Worm (Caenorhabditis elegans) whole organism, mixed stage, embryonic: ENCODE results near the gene Y11D7A.7.
A peak's percentile ranks its signal among the peaks of the same experiment; 100 is the strongest.

Source experiments
- M03D4.4 ChIP-seq: sonication (generic microtip); optimal IDR thresholded peaks from 2 replicates; lab custom pipeline; 2017; ENCODE audit warnings: mild to moderate bottlenecking, missing genetic modification characterization, missing compliant biosample characterization
- bed-3 ChIP-seq: fragments of 200-800 bp; sonication (Bioruptor generic); optimal IDR thresholded peaks from 3 replicates; lab custom pipeline; 2018; ENCODE audit warnings: mild to moderate bottlenecking, missing genetic modification characterization, moderate library complexity, missing compliant biosample characterization
- blmp-1 ChIP-seq: fragments of 150-350 bp; optimal IDR thresholded peaks from 2 replicates; lab custom pipeline; 2014; ENCODE audit warnings: missing biosample characterization, missing genetic modification characterization
- ceh-39 ChIP-seq: fragments of 150-350 bp; optimal IDR thresholded peaks from 2 replicates; lab custom pipeline; 2014; ENCODE audit warnings: missing biosample characterization, missing genetic modification characterization
- ceh-43 ChIP-seq: fragments of 200-800 bp; sonication (Bioruptor generic); optimal IDR thresholded peaks from 2 replicates; lab custom pipeline; 2018; ENCODE audit warnings: mild to moderate bottlenecking, missing genetic modification characterization, moderate library complexity, missing compliant biosample characterization
- ceh-83 ChIP-seq: fragments of 200-800 bp; sonication (Bioruptor generic); optimal IDR thresholded peaks from 2 replicates; lab custom pipeline; 2018; ENCODE audit warnings: mild to moderate bottlenecking, missing genetic modification characterization, missing compliant biosample characterization
- ces-1 ChIP-seq: fragments of 150-350 bp; optimal IDR thresholded peaks from 2 replicates; lab custom pipeline; 2014; ENCODE audit warnings: missing biosample characterization, missing genetic modification reagents, missing genetic modification characterization
- cnd-1 ChIP-seq: fragments of 200-800 bp; sonication (Bioruptor generic); optimal IDR thresholded peaks from 2 replicates; lab custom pipeline; 2018; ENCODE audit warnings: mild to moderate bottlenecking, missing genetic modification characterization, missing compliant biosample characterization
- drap-1 ChIP-seq: fragments of 200-800 bp; sonication (Bioruptor generic); optimal IDR thresholded peaks from 3 replicates; lab custom pipeline; 2018; ENCODE audit warnings: mild to moderate bottlenecking, missing genetic modification characterization, missing compliant biosample characterization
- elt-1 ChIP-seq: sonication (generic microtip); optimal IDR thresholded peaks from 2 replicates; lab custom pipeline; 2017; ENCODE audit warnings: missing genetic modification characterization, mild to moderate bottlenecking, missing compliant biosample characterization, antibody characterized with exemption, moderate library complexity, borderline replicate concordance; ENCODE audit not compliant: insufficient read depth
- elt-3 ChIP-seq: fragments of 150-350 bp; optimal IDR thresholded peaks from 2 replicates; lab custom pipeline; 2014; ENCODE audit warnings: missing biosample characterization, missing genetic modification characterization
- flh-1 ChIP-seq: fragments of 200-800 bp; sonication (Bioruptor generic); optimal IDR thresholded peaks from 2 replicates; lab custom pipeline; 2018; ENCODE audit warnings: mild to moderate bottlenecking, missing genetic modification characterization, moderate library complexity, missing compliant biosample characterization
- ham-2 ChIP-seq: fragments of 200-800 bp; sonication (Bioruptor generic); optimal IDR thresholded peaks from 2 replicates; lab custom pipeline; 2018; ENCODE audit warnings: mild to moderate bottlenecking, missing genetic modification characterization, missing compliant biosample characterization
- hlh-1 ChIP-seq: fragments of 150-350 bp; optimal IDR thresholded peaks from 2 replicates; lab custom pipeline; 2014; ENCODE audit warnings: missing biosample characterization, missing genetic modification reagents, missing genetic modification characterization
- lin-13 ChIP-seq: fragments of 150-350 bp; optimal IDR thresholded peaks from 2 replicates; lab custom pipeline; 2014; ENCODE audit warnings: missing biosample characterization, missing genetic modification characterization
- lin-32 ChIP-seq: fragments of 200-800 bp; sonication (Bioruptor generic); optimal IDR thresholded peaks from 2 replicates; lab custom pipeline; 2018; ENCODE audit warnings: mild to moderate bottlenecking, missing genetic modification characterization, missing compliant biosample characterization
- lsy-2 ChIP-seq: fragments of 150-350 bp; optimal IDR thresholded peaks from 2 replicates; lab custom pipeline; 2014; ENCODE audit warnings: missing biosample characterization, missing genetic modification characterization
- mab-5 ChIP-seq: fragments of 150-350 bp; optimal IDR thresholded peaks from 2 replicates; lab custom pipeline; 2014; ENCODE audit warnings: missing biosample characterization, missing genetic modification characterization
- mep-1 ChIP-seq: fragments of 150-350 bp; optimal IDR thresholded peaks from 2 replicates; lab custom pipeline; 2017; ENCODE audit warnings: missing biosample characterization, missing genetic modification reagents, missing genetic modification characterization, inconsistent platforms
- mls-2 ChIP-seq: sonication (generic microtip); optimal IDR thresholded peaks from 2 replicates; lab custom pipeline; 2016; ENCODE audit warnings: mild to moderate bottlenecking, missing genetic modification characterization, moderate library complexity, missing compliant biosample characterization
- nhr-12 ChIP-seq: fragments of 150-350 bp; optimal IDR thresholded peaks from 2 replicates; lab custom pipeline; 2014; ENCODE audit warnings: missing biosample characterization, missing genetic modification characterization
- nhr-2 ChIP-seq: fragments of 150-350 bp; optimal IDR thresholded peaks from 2 replicates; lab custom pipeline; 2014; ENCODE audit warnings: missing biosample characterization, missing genetic modification characterization
- nhr-237 ChIP-seq: fragments of 150-350 bp; optimal IDR thresholded peaks from 2 replicates; lab custom pipeline; 2014; ENCODE audit warnings: missing biosample characterization, missing genetic modification characterization
- nhr-28 ChIP-seq: fragments of 150-350 bp; optimal IDR thresholded peaks from 2 replicates; lab custom pipeline; 2014; ENCODE audit warnings: missing biosample characterization, missing genetic modification characterization
- nhr-76 ChIP-seq: sonication (generic microtip); optimal IDR thresholded peaks from 2 replicates; lab custom pipeline; 2017; ENCODE audit warnings: missing biosample characterization, missing genetic modification characterization
- pha-4 ChIP-seq: fragments of 150-350 bp; optimal IDR thresholded peaks from 2 replicates; lab custom pipeline; 2018; ENCODE audit warnings: missing biosample characterization, missing genetic modification reagents, missing genetic modification characterization
- sem-2 ChIP-seq: fragments of 200-800 bp; sonication (Bioruptor generic); optimal IDR thresholded peaks from 2 replicates; lab custom pipeline; 2018; ENCODE audit warnings: mild to moderate bottlenecking, missing genetic modification characterization, missing compliant biosample characterization
- snpc-4 ChIP-seq: fragments of 150-350 bp; optimal IDR thresholded peaks from 2 replicates; lab custom pipeline; 2014; ENCODE audit warnings: missing biosample characterization, missing genetic modification characterization
- sptf-1 ChIP-seq: sonication (generic microtip); optimal IDR thresholded peaks from 2 replicates; lab custom pipeline; 2017; ENCODE audit warnings: mild to moderate bottlenecking, missing genetic modification characterization, moderate library complexity, missing compliant biosample characterization
- tbx-8 ChIP-seq: fragments of 200-800 bp; sonication (Bioruptor generic); optimal IDR thresholded peaks from 2 replicates; lab custom pipeline; 2018; ENCODE audit warnings: mild to moderate bottlenecking, missing genetic modification characterization, moderate library complexity, missing compliant biosample characterization
- unc-120 ChIP-seq: sonication (generic microtip); optimal IDR thresholded peaks from 2 replicates; lab custom pipeline; 2017; ENCODE audit warnings: missing genetic modification characterization, missing compliant biosample characterization; ENCODE audit not compliant: poor library complexity, severe bottlenecking
- unc-39 ChIP-seq: fragments of 150-350 bp; optimal IDR thresholded peaks from 2 replicates; lab custom pipeline; 2014; ENCODE audit warnings: missing biosample characterization, missing genetic modification characterization
- unc-62 ChIP-seq: fragments of 150-350 bp; optimal IDR thresholded peaks from 2 replicates; lab custom pipeline; 2014; ENCODE audit warnings: missing biosample characterization, missing genetic modification reagents, missing genetic modification characterization
- zip-8 ChIP-seq: fragments of 150-350 bp; optimal IDR thresholded peaks from 2 replicates; lab custom pipeline; 2014; ENCODE audit warnings: missing biosample characterization, missing genetic modification characterization
- ztf-11 ChIP-seq: fragments of 150-350 bp; optimal IDR thresholded peaks from 2 replicates; lab custom pipeline; 2014; ENCODE audit warnings: missing biosample characterization, missing genetic modification characterization

The Y11D7A.7 gene

ce11 chrIV:9215824-9216223, 33.5 kb upstream of the Y11D7A.7 start:
- TF ChIP-seq M03D4.4 (tag; lab: Kevin White, UChicago) (no peak), flh-1 (GFP tag; lab: Kevin White, UChicago) (no peak), nhr-28 (no peak), elt-3 (no peak), ces-1 (GFP tag; lab: Kevin White, UChicago) (no peak), pha-4 (tag; lab: Kevin White, UChicago) (no peak), hlh-1 (tag; lab: Kevin White, UChicago) (no peak), nhr-2 (tag; lab: Kevin White, UChicago) (no peak), elt-1 (tag; lab: Kevin White, UChicago) (no peak), mep-1 (tag; lab: Kevin White, UChicago) (no peak), unc-62 (GFP tag; lab: Kevin White, UChicago) (no peak), snpc-4 (no peak), nhr-76 (tag; lab: Kevin White, UChicago) (no peak), unc-120 (tag; lab: Kevin White, UChicago) (no peak)
- TF ChIP-seq, all 35 proteins: peak for 0

DNA sequence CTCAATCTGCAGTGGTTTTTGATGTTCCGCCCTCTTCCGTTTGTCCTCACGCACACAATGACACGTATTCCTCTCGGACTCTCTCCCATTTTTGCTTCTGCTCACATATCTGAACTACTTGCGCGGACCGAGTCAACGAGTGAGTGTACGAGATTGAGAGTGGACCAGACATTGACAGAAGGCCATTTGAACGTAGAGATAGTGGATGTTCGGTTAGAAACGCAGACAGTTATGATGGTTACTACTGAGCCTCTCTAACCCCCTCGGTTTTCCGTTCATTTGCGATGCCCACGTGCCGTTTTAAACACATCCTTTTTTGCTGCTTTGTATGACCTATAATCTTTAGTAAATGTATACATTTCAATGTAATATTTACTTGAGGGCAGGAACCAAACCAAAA, 32.9 kb upstream of the Y11D7A.7 start:
- TF ChIP-seq lsy-2 (tag; lab: Kevin White, UChicago) (no peak), elt-1 (tag; lab: Kevin White, UChicago) (no peak), elt-3 (no peak), bed-3 (GFP tag; lab: Kevin White, UChicago) (no peak), mab-5 (tag; lab: Kevin White, UChicago) (no peak), unc-62 (GFP tag; lab: Kevin White, UChicago) (no peak), blmp-1 (no peak), nhr-12 (tag; lab: Kevin White, UChicago) (no peak), cnd-1 (no peak), ces-1 (GFP tag; lab: Kevin White, UChicago) (peak; percentile 52), ceh-43 (no peak), snpc-4 (no peak), ceh-83 (GFP tag; lab: Kevin White, UChicago) (no peak), zip-8 (no peak), hlh-1 (tag; lab: Kevin White, UChicago) (peak; percentile 41), sptf-1 (tag; lab: Kevin White, UChicago) (peak; percentile 9), ceh-39 (tag; lab: Kevin White, UChicago) (no peak), nhr-237 (tag; lab: Kevin White, UChicago) (no peak), nhr-28 (no peak), ztf-11 (no peak), unc-120 (tag; lab: Kevin White, UChicago) (peak; percentile 27), nhr-2 (tag; lab: Kevin White, UChicago) (no peak), tbx-8 (GFP tag; lab: Kevin White, UChicago) (no peak), flh-1 (GFP tag; lab: Kevin White, UChicago) (no peak), mep-1 (tag; lab: Kevin White, UChicago) (peak; percentile 49), ham-2 (no peak), mls-2 (tag; lab: Kevin White, UChicago) (no peak), pha-4 (tag; lab: Kevin White, UChicago) (no peak), lin-13 (tag; lab: Kevin White, UChicago) (no peak), nhr-76 (tag; lab: Kevin White, UChicago) (no peak), drap-1 (GFP tag; lab: Kevin White, UChicago) (no peak), unc-39 (tag; lab: Kevin White, UChicago) (no peak), lin-32 (GFP tag; lab: Kevin White, UChicago) (no peak), sem-2 (GFP tag; lab: Kevin White, UChicago) (no peak), M03D4.4 (tag; lab: Kevin White, UChicago) (no peak)
- TF ChIP-seq, all 35 proteins: peak for 5

DNA sequence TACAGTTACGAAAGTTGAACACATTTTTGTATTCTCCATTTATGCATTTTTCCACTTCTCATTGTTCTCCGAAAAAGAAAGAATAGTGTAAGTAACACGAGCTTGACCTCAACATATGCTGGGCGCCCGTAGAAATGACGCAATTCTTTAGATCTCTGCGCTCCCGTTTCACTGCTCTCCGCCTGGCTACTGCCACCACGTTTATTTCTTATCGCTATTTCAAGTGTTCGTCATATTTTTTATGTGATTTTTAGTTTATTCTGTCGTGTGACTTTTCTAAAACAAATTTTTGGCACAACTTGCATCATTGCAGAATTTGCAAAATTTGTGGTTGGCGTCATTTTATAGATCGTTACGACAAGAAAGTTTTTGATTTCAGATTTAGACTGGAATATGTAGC, 32.4 kb upstream of the Y11D7A.7 start:
- no peak for TF ChIP-seq unc-39 (tag; lab: Kevin White, UChicago)
- TF ChIP-seq bed-3 (GFP tag; lab: Kevin White, UChicago), result no peak
- no peak for TF ChIP-seq sptf-1 (tag; lab: Kevin White, UChicago)
- no peak for TF ChIP-seq mab-5 (tag; lab: Kevin White, UChicago)
- TF ChIP-seq, all 35 proteins: peak for 0
